Worm (Caenorhabditis elegans): ENCODE data around the gene cku-70.
A peak's percentile ranks its signal among the peaks of the same experiment; 100 is the strongest.

ce11 chrIII:11202992-11203391, 48.4 kb downstream of the cku-70 start:
- TF ChIP-seq syd-9 (tag; optimal IDR thresholded peaks at IDR 0.05) (no peak), C08G9.2 (tag; optimal IDR thresholded peaks at IDR 0.05) (no peak), hlh-15 (tag; optimal IDR thresholded peaks at IDR 0.05) (no peak), ceh-31 (tag; optimal IDR thresholded peaks at IDR 0.05) (no peak), ceh-19 (GFP tag; optimal IDR thresholded peaks at IDR 0.05) (no peak), nhr-11 (tag; optimal IDR thresholded peaks at IDR 0.05) (no peak), lin-11 (tag; optimal IDR thresholded peaks at IDR 0.05) (no peak), elt-2 (tag; optimal IDR thresholded peaks at IDR 0.05) (no peak), nfya-1 (tag; optimal IDR thresholded peaks at IDR 0.05) (peak; percentile 21), ahr-1 (tag; optimal IDR thresholded peaks at IDR 0.05) (no peak)
